Fruit fly (Drosophila melanogaster) whole organism, embryonic: ENCODE data around the gene MED15.
A peak's percentile ranks its signal among the peaks of the same experiment; 100 is the strongest.

Experiments used
- Bdp1 ChIP-seq: fragments of 200-800 bp; sonication (Bioruptor generic); optimal IDR thresholded peaks from 3 replicates; lab custom pipeline; 2016; ENCODE audit warnings: missing biosample characterization, missing genetic modification characterization
- Bteb2 ChIP-seq: fragments of 200-800 bp; sonication (Bioruptor generic); optimal IDR thresholded peaks from 2 replicates; lab custom pipeline; 2016; ENCODE audit warnings: missing biosample characterization, missing genetic modification characterization
- CG11456 ChIP-seq: fragments of 200-800 bp; sonication (Bioruptor generic); IDR thresholded peaks from 3 replicates; pipeline ENCODE4 v1.3.6; 2022; ENCODE audit warnings: missing biosample characterization, missing genetic modification characterization
- CG13123 ChIP-seq: fragments of 200-800 bp; sonication (Bioruptor generic); optimal IDR thresholded peaks from 2 replicates; lab custom pipeline; 2016; ENCODE audit warnings: missing biosample characterization, missing genetic modification characterization
- CG13424 ChIP-seq: fragments of 200-800 bp; sonication (Bioruptor generic); optimal IDR thresholded peaks from 2 replicates; lab custom pipeline; 2019; ENCODE audit warnings: missing biosample characterization, mild to moderate bottlenecking, missing genetic modification characterization, moderate library complexity
- CG14965 ChIP-seq: fragments of 200-800 bp; sonication (Bioruptor generic); optimal IDR thresholded peaks from 2 replicates; lab custom pipeline; 2016; ENCODE audit warnings: missing biosample characterization, missing genetic modification characterization, borderline replicate concordance
- CG1647 ChIP-seq: fragments of 200-800 bp; sonication (Bioruptor generic); optimal IDR thresholded peaks from 3 replicates; lab custom pipeline; 2016; ENCODE audit warnings: missing biosample characterization, missing genetic modification characterization
- CG18262 ChIP-seq: fragments of 200-800 bp; optimal IDR thresholded peaks from 3 replicates; lab custom pipeline; 2019; ENCODE audit warnings: missing biosample characterization, mild to moderate bottlenecking, missing genetic modification characterization, moderate library complexity
- CG18619 ChIP-seq: fragments of 200-800 bp; sonication (Bioruptor generic); optimal IDR thresholded peaks from 3 replicates; lab custom pipeline; 2017; ENCODE audit warnings: missing biosample characterization, mild to moderate bottlenecking, missing genetic modification characterization
- CG2678 ChIP-seq: fragments of 200-800 bp; sonication (Bioruptor generic); optimal IDR thresholded peaks from 3 replicates; lab custom pipeline; 2019; ENCODE audit warnings: missing biosample characterization, mild to moderate bottlenecking, missing genetic modification characterization, moderate library complexity
- CG2712 ChIP-seq: fragments of 200-800 bp; optimal IDR thresholded peaks from 3 replicates; lab custom pipeline; 2019; ENCODE audit warnings: missing biosample characterization, mild to moderate bottlenecking, missing genetic modification characterization, moderate library complexity
- CG4424 ChIP-seq: fragments of 200-800 bp; sonication (Bioruptor generic); optimal IDR thresholded peaks from 3 replicates; lab custom pipeline; 2016; ENCODE audit warnings: missing biosample characterization, missing genetic modification characterization
- CG7556 ChIP-seq: fragments of 200-800 bp; sonication (Bioruptor generic); optimal IDR thresholded peaks from 2 replicates; lab custom pipeline; 2017; ENCODE audit warnings: missing biosample characterization, mild to moderate bottlenecking, missing genetic modification characterization
- CG8281 ChIP-seq: fragments of 200-800 bp; sonication (Bioruptor generic); optimal IDR thresholded peaks from 2 replicates; lab custom pipeline; 2018; ENCODE audit warnings: missing biosample characterization, mild to moderate bottlenecking, missing genetic modification characterization, moderate library complexity
- CG8290 ChIP-seq, 3 experiments: fragments of 200-800 bp; sonication (Bioruptor generic); optimal IDR thresholded peaks; 2 replicates each; lab custom pipeline; 2016 to 2019; ENCODE audit warnings: missing biosample characterization in 3 of 3, missing genetic modification characterization in 3 of 3, mild to moderate bottlenecking in 2 of 3, moderate library complexity in 1 of 3
- CG9437 ChIP-seq: fragments of 200-800 bp; sonication (Bioruptor generic); optimal IDR thresholded peaks from 2 replicates; lab custom pipeline; 2018; ENCODE audit warnings: missing biosample characterization, mild to moderate bottlenecking, missing genetic modification characterization
- CG9876 ChIP-seq: fragments of 200-800 bp; sonication (Bioruptor generic); optimal IDR thresholded peaks from 2 replicates; lab custom pipeline; 2016; ENCODE audit warnings: missing biosample characterization, missing genetic modification characterization
- D19A ChIP-seq: fragments of 200-800 bp; optimal IDR thresholded peaks from 3 replicates; lab custom pipeline; 2019; ENCODE audit warnings: missing biosample characterization, mild to moderate bottlenecking, missing genetic modification characterization, moderate library complexity
- E2f1 ChIP-seq: fragments of 200-800 bp; sonication (Bioruptor generic); IDR thresholded peaks from 2 replicates; pipeline ENCODE4 v1.3.6; 2022; ENCODE audit warnings: missing biosample characterization, missing genetic modification characterization
- H2.0 ChIP-seq: fragments of 200-800 bp; sonication (Bioruptor generic); IDR thresholded peaks from 2 replicates; pipeline ENCODE4 v1.3.6; 2022; ENCODE audit warnings: missing biosample characterization, missing genetic modification characterization
- HLH3B ChIP-seq: fragments of 200-800 bp; sonication (Bioruptor generic); IDR thresholded peaks from 2 replicates; pipeline ENCODE4 v1.3.6; 2022; ENCODE audit warnings: missing biosample characterization, missing genetic modification characterization
- HLHmδ ChIP-seq: fragments of 200-800 bp; sonication (Bioruptor generic); optimal IDR thresholded peaks from 2 replicates; lab custom pipeline; 2018; ENCODE audit warnings: missing biosample characterization, mild to moderate bottlenecking, missing genetic modification characterization, moderate library complexity
- Hr78 ChIP-seq, 2 experiments: fragments of 200-800 bp in 1 of 2; fragments of >200 bp in 1 of 2; sonication (Bioruptor generic) in 1 of 2; optimal IDR thresholded peaks; 2 replicates each; lab custom pipeline; 2017 to 2019; ENCODE audit warnings: missing biosample characterization in 2 of 2, missing genetic modification characterization in 2 of 2, mild to moderate bottlenecking in 1 of 2, moderate library complexity in 1 of 2
- Lpt ChIP-seq: fragments of >200 bp; optimal IDR thresholded peaks from 2 replicates; lab custom pipeline; 2018; ENCODE audit warnings: missing biosample characterization, missing genetic modification characterization
- MTF-1 ChIP-seq: fragments of 200-800 bp; sonication (Bioruptor generic); optimal IDR thresholded peaks from 2 replicates; lab custom pipeline; 2018; ENCODE audit warnings: missing biosample characterization, mild to moderate bottlenecking, missing genetic modification characterization, borderline replicate concordance
- NC2α ChIP-seq: fragments of 200-800 bp; sonication (Bioruptor generic); optimal IDR thresholded peaks from 2 replicates; lab custom pipeline; 2016; ENCODE audit warnings: missing biosample characterization, missing genetic modification characterization
- NfI ChIP-seq: fragments of 200-800 bp; sonication (Bioruptor generic); optimal IDR thresholded peaks from 3 replicates; lab custom pipeline; 2018; ENCODE audit warnings: missing biosample characterization, mild to moderate bottlenecking, missing genetic modification characterization, moderate library complexity
- Oli ChIP-seq: fragments of 200-800 bp; sonication (Bioruptor generic); optimal IDR thresholded peaks from 2 replicates; lab custom pipeline; 2018; ENCODE audit warnings: missing biosample characterization, mild to moderate bottlenecking, missing genetic modification characterization, moderate library complexity
- Sry-β ChIP-seq: fragments of 200-800 bp; sonication (Bioruptor generic); optimal IDR thresholded peaks from 2 replicates; lab custom pipeline; 2018; ENCODE audit warnings: missing biosample characterization, mild to moderate bottlenecking, missing genetic modification characterization, moderate library complexity
- Sry-δ ChIP-seq: fragments of 200-800 bp; sonication (Bioruptor generic); optimal IDR thresholded peaks from 2 replicates; lab custom pipeline; 2016; ENCODE audit warnings: missing biosample characterization, missing genetic modification characterization
- Stat92E ChIP-seq, 3 experiments: fragments of >200 bp in 2 of 3; fragments of 200-800 bp in 1 of 3; sonication (Bioruptor generic) in 1 of 3; optimal IDR thresholded peaks; 2 replicates each; lab custom pipeline; 2017 to 2019; ENCODE audit warnings: missing biosample characterization in 3 of 3, missing genetic modification characterization in 3 of 3, mild to moderate bottlenecking in 1 of 3, moderate library complexity in 1 of 3
- btn ChIP-seq: fragments of 200-800 bp; sonication (Bioruptor generic); optimal IDR thresholded peaks from 2 replicates; lab custom pipeline; 2016; ENCODE audit warnings: missing biosample characterization, missing genetic modification characterization
- cato ChIP-seq: fragments of 200-800 bp; sonication (Bioruptor generic); optimal IDR thresholded peaks from 2 replicates; lab custom pipeline; 2016; ENCODE audit warnings: missing biosample characterization, missing genetic modification characterization, borderline replicate concordance
- danr ChIP-seq: fragments of 200-800 bp; sonication (Bioruptor generic); IDR thresholded peaks from 2 replicates; pipeline ENCODE4 v1.3.6; 2022; ENCODE audit warnings: missing biosample characterization, missing genetic modification characterization
- ems ChIP-seq: fragments of 200-800 bp; sonication (Bioruptor generic); optimal IDR thresholded peaks from 3 replicates; lab custom pipeline; 2016; ENCODE audit warnings: missing biosample characterization, missing genetic modification characterization
- lbe ChIP-seq: fragments of 200-800 bp; sonication (Bioruptor generic); optimal IDR thresholded peaks from 2 replicates; lab custom pipeline; 2016; ENCODE audit warnings: missing biosample characterization, mild to moderate bottlenecking, missing genetic modification characterization
- lov ChIP-seq, 2 experiments: fragments of 200-800 bp in 1 of 2; fragments of >200 bp in 1 of 2; sonication (Bioruptor generic) in 1 of 2; IDR thresholded peaks in 1 of 2; optimal IDR thresholded peaks in 1 of 2; 2 replicates in 1 of 2; 3 replicates in 1 of 2; pipeline versions ENCODE4 v1.3.6 to Lab custom; 2017 to 2022; ENCODE audit warnings: missing biosample characterization in 1 of 2, missing genetic modification characterization in 1 of 2
- nau ChIP-seq: fragments of 200-800 bp; sonication (Bioruptor generic); optimal IDR thresholded peaks from 3 replicates; lab custom pipeline; 2017; ENCODE audit warnings: missing biosample characterization, mild to moderate bottlenecking, missing genetic modification characterization, missing genetic modification reagents
- nmo ChIP-seq: fragments of 200-800 bp; sonication (Bioruptor generic); optimal IDR thresholded peaks from 2 replicates; lab custom pipeline; 2018; ENCODE audit warnings: missing biosample characterization, mild to moderate bottlenecking, missing genetic modification characterization, moderate library complexity
- onecut ChIP-seq: fragments of 200-800 bp; sonication (Bioruptor generic); IDR thresholded peaks from 2 replicates; pipeline ENCODE4 v1.3.6; 2022; ENCODE audit warnings: missing biosample characterization, missing genetic modification characterization
- pb ChIP-seq: fragments of 200-800 bp; sonication (Bioruptor generic); optimal IDR thresholded peaks from 3 replicates; lab custom pipeline; 2016; ENCODE audit warnings: missing biosample characterization, missing genetic modification characterization
- prd ChIP-seq, 3 experiments: fragments of >200 bp in 2 of 3; fragments of 200-800 bp in 1 of 3; sonication (Bioruptor generic) in 1 of 3; optimal IDR thresholded peaks in 2 of 3; IDR thresholded peaks in 1 of 3; 2 replicates in 2 of 3; 3 replicates in 1 of 3; pipeline versions ENCODE4 v1.3.6 to Lab custom; 2017 to 2022; ENCODE audit warnings: missing biosample characterization in 1 of 3, missing genetic modification characterization in 1 of 3
- sisA ChIP-seq: fragments of 200-800 bp; sonication (Bioruptor generic); IDR thresholded peaks from 2 replicates; pipeline ENCODE4 v1.3.6; 2022; ENCODE audit warnings: missing biosample characterization, missing genetic modification characterization
- sr ChIP-seq: fragments of 200-800 bp; sonication (Bioruptor generic); IDR thresholded peaks from 3 replicates; pipeline ENCODE4 v1.3.6; 2022; ENCODE audit warnings: missing biosample characterization, missing genetic modification characterization
- sug ChIP-seq: fragments of 200-800 bp; optimal IDR thresholded peaks from 2 replicates; lab custom pipeline; 2019; ENCODE audit warnings: missing biosample characterization, mild to moderate bottlenecking, missing genetic modification characterization, moderate library complexity
- zen ChIP-seq: fragments of 200-800 bp; sonication (Bioruptor generic); optimal IDR thresholded peaks from 3 replicates; lab custom pipeline; 2018; ENCODE audit warnings: missing biosample characterization, mild to moderate bottlenecking, missing genetic modification characterization, moderate library complexity
- zfh2 ChIP-seq: fragments of 200-800 bp; sonication (Bioruptor generic); optimal IDR thresholded peaks from 2 replicates; lab custom pipeline; 2016; ENCODE audit warnings: missing biosample characterization, missing genetic modification characterization

The MED15 gene

dm6 chr2L:441927-442691, 30.7 kb upstream of the MED15 start (continued):
- TF ChIP-seq nmo (GFP tag; lab: Kevin White, UChicago) (peak; percentile 82), Stat92E (GFP tag; optimal IDR thresholded peaks at IDR 0.05; lab: Kevin White, UChicago) (peak in 1 of 3 experiments; percentile 64), E2f1 (GFP tag; lab: Robert Waterston, UW) (peak; percentile 79), CG9876 (GFP tag; lab: Kevin White, UChicago) (peak; percentile 71), CG2678 (tag; lab: Kevin White, UChicago) (no peak), CG14965 (peak; percentile 12), NC2α (peak; percentile 49), Hr78 (GFP tag; optimal IDR thresholded peaks at IDR 0.05; lab: Kevin White, UChicago) (peak in 1 of 2 experiments; percentile 33), btn (GFP tag; lab: Kevin White, UChicago) (peak; percentile 81), MTF-1 (GFP tag; lab: Kevin White, UChicago) (peak; percentile 75), sug (tag; lab: Kevin White, UChicago) (no peak), Bdp1 (GFP tag; lab: Kevin White, UChicago) (peak; percentile 67), CG4424 (GFP tag; lab: Kevin White, UChicago) (peak; percentile 87), lov (optimal IDR thresholded peaks at IDR 0.05; lab: Kevin White, UChicago) (no peak), lov (GFP tag; IDR thresholded peaks at IDR 0.05; lab: Robert Waterston, UW) (peak; percentile 91), danr (peak; percentile 48; the same call in 1 of the 2 replicates), NfI (peak; percentile 75), onecut (GFP tag; lab: Robert Waterston, UW) (peak; percentile 80), CG7556 (GFP tag; lab: Kevin White, UChicago) (peak; percentile 75), Oli (tag; lab: Kevin White, UChicago) (peak; percentile 84), ems (GFP tag; lab: Kevin White, UChicago) (peak; percentile 65), pb (GFP tag; lab: Kevin White, UChicago) (peak; percentile 67), CG2712 (tag; lab: Kevin White, UChicago) (peak; percentile 92), cato (GFP tag; lab: Kevin White, UChicago) (peak; percentile 73), nau (GFP tag; lab: Kevin White, UChicago) (no peak), Bteb2 (GFP tag; lab: Kevin White, UChicago) (no peak), CG9437 (peak; percentile 38), HLH3B (GFP tag; lab: Robert Waterston, UW) (peak; percentile 90), CG11456 (GFP tag; lab: Robert Waterston, UW) (0 out of 3 replicates have a peak, but pooled peaks have one; percentile 56), CG18619 (peak; percentile 56), sisA (GFP tag; lab: Robert Waterston, UW) (peak; percentile 89), lbe (GFP tag; lab: Kevin White, UChicago) (peak; percentile 92), zen (tag; lab: Kevin White, UChicago) (peak; percentile 82), Lpt (GFP tag; lab: Kevin White, UChicago) (no peak), CG13424 (peak; percentile 76), Sry-δ (GFP tag; lab: Kevin White, UChicago) (peak; percentile 12), CG8281 (tag; lab: Kevin White, UChicago) (peak; percentile 47), D19A (tag; lab: Kevin White, UChicago) (peak; percentile 79), CG18262 (tag; lab: Kevin White, UChicago) (peak; percentile 90), HLHmδ (no peak), Sry-β (GFP tag; lab: Kevin White, UChicago) (peak; percentile 31), zfh2 (GFP tag; lab: Kevin White, UChicago) (no peak), CG8290 (GFP tag; optimal IDR thresholded peaks at IDR 0.05; lab: Kevin White, UChicago) (peak; percentile 82), CG8290 (tag; optimal IDR thresholded peaks at IDR 0.05; lab: Kevin White, UChicago) (no peak), CG1647 (GFP tag; lab: Kevin White, UChicago) (peak; percentile 43), sr (peak; percentile 81), CG13123 (GFP tag; lab: Kevin White, UChicago) (peak; percentile 63), H2.0 (GFP tag; lab: Robert Waterston, UW) (peak; percentile 86), prd (optimal IDR thresholded peaks at IDR 0.05; lab: Kevin White, UChicago) (no peak), prd (GFP tag; IDR thresholded peaks at IDR 0.05; lab: Robert Waterston, UW) (peak; percentile 92)
